Fruit fly (Drosophila melanogaster) Kc167 (cell line): ENCODE measurements around the gene Set2.

Experiments
- Myc ChIP-seq: fragments of >200 bp; optimal IDR thresholded peaks from 2 replicates; lab custom pipeline; 2017; ENCODE audit warnings: missing external identifiers
- Sin3A ChIP-seq: fragments of >200 bp; optimal IDR thresholded peaks from 2 replicates; lab custom pipeline; 2018; ENCODE audit warnings: missing external identifiers
- h ChIP-seq: fragments of >200 bp; optimal IDR thresholded peaks from 3 replicates; lab custom pipeline; 2018; ENCODE audit warnings: missing external identifiers
- insv ChIP-seq: fragments of >200 bp; optimal IDR thresholded peaks from 3 replicates; lab custom pipeline; 2018; ENCODE audit warnings: missing external identifiers
- psq ChIP-seq: fragments of >200 bp; optimal IDR thresholded peaks from 2 replicates; lab custom pipeline; 2017; ENCODE audit warnings: missing external identifiers
- ttk ChIP-seq: sonication (Bioruptor generic); optimal IDR thresholded peaks from 2 replicates; lab custom pipeline; 2017; ENCODE audit warnings: missing external identifiers

dm6 chrX:13402763-13403162 is 10.3 kb upstream of the Set2 start, which contains the start of gene CG12725:
- TF ChIP-seq psq (no peak), insv (lab: Kevin White, UChicago) (no peak), Myc (lab: Kevin White, UChicago) (no peak), Sin3A (lab: Kevin White, UChicago) (no peak), h (lab: Kevin White, UChicago) (no peak), ttk (no peak)
